Worm (Caenorhabditis elegans) whole organism, midembryonic: ENCODE data around the gene Y40H7A.4.

Experiments
- T22C8.4 ChIP-seq: fragments of 200-800 bp; sonication (Bioruptor generic); IDR thresholded peaks from 2 replicates; pipeline ENCODE4 v1.3.6; 2022; ENCODE audit warnings: missing genetic modification characterization, missing compliant biosample characterization
- cog-1 ChIP-seq: sonication (generic microtip); optimal IDR thresholded peaks from 2 replicates; lab custom pipeline; 2016; ENCODE audit warnings: missing genetic modification characterization, missing compliant biosample characterization
- flt-1 ChIP-seq: fragments of 200-800 bp; sonication (Bioruptor generic); IDR thresholded peaks from 2 replicates; pipeline ENCODE4 v1.3.6; 2022; ENCODE audit warnings: missing genetic modification characterization, missing compliant biosample characterization
- klf-2 ChIP-seq: fragments of 200-800 bp; sonication (Bioruptor generic); conservative IDR thresholded peaks from 2 replicates; pipeline ENCODE4 v1.3.6; 2022; ENCODE audit warnings: missing genetic modification reagents, missing genetic modification characterization, missing compliant biosample characterization
- med-1 ChIP-seq: sonication (generic microtip); optimal IDR thresholded peaks from 2 replicates; lab custom pipeline; 2017; ENCODE audit warnings: missing genetic modification characterization, mild to moderate bottlenecking, missing compliant biosample characterization, antibody characterized with exemption, missing genetic modification reagents; ENCODE audit not compliant: insufficient read depth
- ref-1 ChIP-seq: fragments of 200-800 bp; sonication (Bioruptor generic); conservative IDR thresholded peaks from 2 replicates; pipeline ENCODE4 v1.3.6; 2022; ENCODE audit warnings: missing genetic modification reagents, missing genetic modification characterization, missing compliant biosample characterization
- tab-1 ChIP-seq: fragments of 200-800 bp; sonication (Bioruptor generic); IDR thresholded peaks from 2 replicates; pipeline ENCODE4 v1.3.6; 2022; ENCODE audit warnings: missing genetic modification characterization, missing compliant biosample characterization
- ztf-23 ChIP-seq: fragments of 200-800 bp; sonication (Bioruptor generic); IDR thresholded peaks from 2 replicates; pipeline ENCODE4 v1.3.6; 2022; ENCODE audit warnings: missing genetic modification reagents, missing genetic modification characterization, missing compliant biosample characterization
- ztf-29 ChIP-seq: fragments of 200-800 bp; sonication (Bioruptor generic); IDR thresholded peaks from 2 replicates; pipeline ENCODE4 v1.3.6; 2022; ENCODE audit warnings: missing genetic modification reagents, missing genetic modification characterization, missing compliant biosample characterization

The Y40H7A.4 gene

ce11 chrIV:15175487-15176128 is at the start of gene Y40H7A.4:
TSS of gene Y40H7A.4 (minus strand) at chrIV:15175537.
- TF ChIP-seq ztf-29 (GFP tag; lab: Robert Waterston, UW), result no peak
- TF ChIP-seq ztf-23 (GFP tag; lab: Robert Waterston, UW), result no peak
- no peak for TF ChIP-seq cog-1 (tag; lab: Kevin White, UChicago)
- TF ChIP-seq tab-1 (GFP tag; lab: Robert Waterston, UW), result no peak
- TF ChIP-seq med-1 (GFP tag; lab: Kevin White, UChicago), result no peak
- no peak for TF ChIP-seq ref-1 (GFP tag; lab: Robert Waterston, UW)
- TF ChIP-seq T22C8.4 (GFP tag; lab: Robert Waterston, UW), result no peak
- no peak for TF ChIP-seq flt-1 (GFP tag; lab: Robert Waterston, UW)
- no peak for TF ChIP-seq klf-2

- no peak for TF ChIP-seq T22C8.4 (GFP tag; lab: Robert Waterston, UW)
- no peak for TF ChIP-seq med-1 (GFP tag; lab: Kevin White, UChicago)
- TF ChIP-seq ztf-29 (GFP tag; lab: Robert Waterston, UW), result no peak
- TF ChIP-seq ref-1 (GFP tag; lab: Robert Waterston, UW), result no peak
- no peak for TF ChIP-seq ztf-23 (GFP tag; lab: Robert Waterston, UW)
- no peak for TF ChIP-seq cog-1 (tag; lab: Kevin White, UChicago)
- no peak for TF ChIP-seq tab-1 (GFP tag; lab: Robert Waterston, UW)
- TF ChIP-seq klf-2, result no peak
- no peak for TF ChIP-seq flt-1 (GFP tag; lab: Robert Waterston, UW)
Observed at ce11 chrIV:15220253-15220652, 44.9 kb upstream of the Y40H7A.4 start, which contains the start of gene Y40H7A.11. TSS of gene Y40H7A.11 (minus strand) at chrIV:15220353.

- TF ChIP-seq klf-2, result no peak
- TF ChIP-seq ztf-29 (GFP tag; lab: Robert Waterston, UW), result no peak
- TF ChIP-seq flt-1 (GFP tag; lab: Robert Waterston, UW), result no peak
- TF ChIP-seq ztf-23 (GFP tag; lab: Robert Waterston, UW), result no peak
- TF ChIP-seq med-1 (GFP tag; lab: Kevin White, UChicago), result no peak
- no peak for TF ChIP-seq ref-1 (GFP tag; lab: Robert Waterston, UW)
- TF ChIP-seq T22C8.4 (GFP tag; lab: Robert Waterston, UW), result no peak
- TF ChIP-seq tab-1 (GFP tag; lab: Robert Waterston, UW), result no peak
- TF ChIP-seq cog-1 (tag; lab: Kevin White, UChicago), result no peak
Observed at ce11 chrIV:15215470-15215869, 40.1 kb upstream of the Y40H7A.4 start, which contains the start of gene Y40H7A.10. TSS of gene Y40H7A.10 (minus strand) at chrIV:15215597.

- TF ChIP-seq klf-2 (no peak), med-1 (GFP tag; lab: Kevin White, UChicago) (no peak), cog-1 (tag; lab: Kevin White, UChicago) (no peak), ztf-23 (GFP tag; lab: Robert Waterston, UW) (no peak), flt-1 (GFP tag; lab: Robert Waterston, UW) (no peak), tab-1 (GFP tag; lab: Robert Waterston, UW) (no peak), ref-1 (GFP tag; lab: Robert Waterston, UW) (no peak), T22C8.4 (GFP tag; lab: Robert Waterston, UW) (no peak), ztf-29 (GFP tag; lab: Robert Waterston, UW) (no peak)
Observed at ce11 chrIV:15214694-15215093, 39.4 kb upstream of the Y40H7A.4 start.

ce11 chrIV:15210482-15210881 is 35.1 kb upstream of the Y40H7A.4 start:
- no peak for TF ChIP-seq ztf-23 (GFP tag; lab: Robert Waterston, UW)
- no peak for TF ChIP-seq T22C8.4 (GFP tag; lab: Robert Waterston, UW)
- TF ChIP-seq tab-1 (GFP tag; lab: Robert Waterston, UW), result no peak
- TF ChIP-seq cog-1 (tag; lab: Kevin White, UChicago), result no peak
- TF ChIP-seq ref-1 (GFP tag; lab: Robert Waterston, UW), result no peak
- no peak for TF ChIP-seq ztf-29 (GFP tag; lab: Robert Waterston, UW)
- TF ChIP-seq flt-1 (GFP tag; lab: Robert Waterston, UW), result no peak
- no peak for TF ChIP-seq med-1 (GFP tag; lab: Kevin White, UChicago)
- TF ChIP-seq klf-2, result no peak

ce11 chrIV:15206649-15207048 is 31.3 kb upstream of the Y40H7A.4 start:
- TF ChIP-seq ref-1 (GFP tag; lab: Robert Waterston, UW) (no peak), med-1 (GFP tag; lab: Kevin White, UChicago) (no peak), flt-1 (GFP tag; lab: Robert Waterston, UW) (no peak), T22C8.4 (GFP tag; lab: Robert Waterston, UW) (no peak), ztf-23 (GFP tag; lab: Robert Waterston, UW) (no peak), klf-2 (no peak), tab-1 (GFP tag; lab: Robert Waterston, UW) (no peak), cog-1 (tag; lab: Kevin White, UChicago) (no peak), ztf-29 (GFP tag; lab: Robert Waterston, UW) (no peak)

- TF ChIP-seq klf-2, result no peak
- no peak for TF ChIP-seq cog-1 (tag; lab: Kevin White, UChicago)
- no peak for TF ChIP-seq ztf-29 (GFP tag; lab: Robert Waterston, UW)
- TF ChIP-seq tab-1 (GFP tag; lab: Robert Waterston, UW), result no peak
- TF ChIP-seq med-1 (GFP tag; lab: Kevin White, UChicago), result no peak
Observed at ce11 chrIV:15202923-15203322, 27.6 kb upstream of the Y40H7A.4 start, which contains the start of gene sra-30. TSS of gene sra-30 (minus strand) at chrIV:15203023.

- TF ChIP-seq klf-2 (peak; percentile 69), tab-1 (GFP tag; lab: Robert Waterston, UW) (peak; percentile 75; the same call in 1 of the 2 replicates), flt-1 (GFP tag; lab: Robert Waterston, UW) (peak; percentile 41), ztf-23 (GFP tag; lab: Robert Waterston, UW) (peak; percentile 80)
Observed at ce11 chrIV:15189450-15189849, 14.1 kb upstream of the Y40H7A.4 start.

ce11 chrIV:15188298-15188883 is 13.1 kb upstream of the Y40H7A.4 start:
- TF ChIP-seq klf-2, result 0 out of 2 replicates have a peak, but pooled peaks have one; percentile 70
